Worm (Caenorhabditis elegans): ENCODE results near the gene calf-1.

calf-1 gene

DNA sequence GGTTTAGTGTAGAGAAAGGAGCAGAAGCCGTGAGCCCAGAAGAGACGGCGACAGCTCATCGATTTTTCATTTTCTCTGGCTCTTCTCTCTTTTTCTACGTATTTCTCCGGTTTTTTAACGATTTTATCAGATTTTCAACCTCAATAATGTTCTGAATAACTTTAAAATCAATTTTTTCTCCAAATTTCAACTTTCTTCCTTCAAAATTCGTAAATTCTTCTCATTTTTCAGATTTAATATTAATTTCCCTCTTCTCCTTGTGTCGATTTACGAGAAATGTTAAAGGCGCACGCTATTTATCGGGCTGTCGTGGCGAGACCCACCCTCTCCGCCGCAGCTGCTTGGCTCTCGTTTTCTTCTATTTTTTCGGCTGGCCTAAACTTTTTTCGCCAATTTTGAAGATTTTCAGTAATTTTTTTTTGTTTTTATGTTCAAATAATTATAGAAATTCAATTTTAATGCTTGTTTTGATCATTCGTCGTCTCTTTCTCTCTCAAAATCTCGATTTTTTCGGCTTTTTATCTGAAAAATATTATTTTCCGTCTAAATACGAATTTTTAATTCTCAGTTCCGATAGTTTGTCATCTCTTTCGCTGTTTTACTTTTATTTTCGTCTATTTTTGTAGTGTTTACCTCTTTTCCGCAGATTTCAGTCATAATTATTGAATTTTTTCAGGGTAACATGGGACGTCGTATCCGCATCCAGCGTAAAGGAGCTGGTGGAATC lies at the start of gene calf-1, which contains the start of gene rpl-2:
Gene calf-1 (minus strand): TSS at position 77 of the 727 bp plus-strand sequence.
Gene rpl-2 (plus strand): TSS at position 677 of the 727 bp plus-strand sequence.
- peak; percentile 0 to 73 for TF ChIP-seq lsy-2 (tag; optimal IDR thresholded peaks at IDR 0.05)
- TF ChIP-seq jun-1 (tag; optimal IDR thresholded peaks at IDR 0.05), result no peak
- no peak for TF ChIP-seq nhr-41 (GFP tag; IDR thresholded peaks at IDR 0.05)
- no peak for TF ChIP-seq dmd-9 (GFP tag; IDR thresholded peaks at IDR 0.05)
- peak in 1 of 2 experiments; percentile 43 for TF ChIP-seq hif-1 (tag; optimal IDR thresholded peaks at IDR 0.05)
- no peak for TF ChIP-seq zag-1 (tag; optimal IDR thresholded peaks at IDR 0.05)
- TF ChIP-seq spr-1 (tag; optimal IDR thresholded peaks at IDR 0.05), result no peak
- TF ChIP-seq ceh-82 (tag; optimal IDR thresholded peaks at IDR 0.05), result no peak
- TF ChIP-seq ceh-44 (GFP tag; IDR thresholded peaks at IDR 0.05), result no peak
- TF ChIP-seq egl-43 (GFP tag; IDR thresholded peaks at IDR 0.05), result no peak
- TF ChIP-seq nhr-11 (tag; optimal IDR thresholded peaks at IDR 0.05), result peak; percentile 23
- peak; percentile 55 for TF ChIP-seq dpl-1 (GFP tag; optimal IDR thresholded peaks at IDR 0.05)
- TF ChIP-seq Y105C5A.15 (GFP tag; IDR thresholded peaks at IDR 0.05), result no peak
- no peak for TF ChIP-seq zip-2 (tag; optimal IDR thresholded peaks at IDR 0.05)
- TF ChIP-seq gei-8 (GFP tag; optimal IDR thresholded peaks at IDR 0.05), result no peak
- no peak for TF ChIP-seq ZK546.5 (tag; optimal IDR thresholded peaks at IDR 0.05)
- no peak for TF ChIP-seq attf-4 (tag; optimal IDR thresholded peaks at IDR 0.05)
- no peak for TF ChIP-seq cey-2 (tag; optimal IDR thresholded peaks at IDR 0.05; ENCODE audit: borderline replicate concordance, insufficient read depth)
- TF ChIP-seq nhr-28 (tag; optimal IDR thresholded peaks at IDR 0.05), result peak; percentile 21
- TF ChIP-seq R02D3.7 (tag; optimal IDR thresholded peaks at IDR 0.05), result peak; percentile 73
- no peak for TF ChIP-seq nhr-48 (tag; optimal IDR thresholded peaks at IDR 0.05)
- TF ChIP-seq rbr-2 (tag; optimal IDR thresholded peaks at IDR 0.05), result peak; percentile 22
- TF ChIP-seq nhr-10 (tag; optimal IDR thresholded peaks at IDR 0.05), result no peak
- no peak for TF ChIP-seq F44E2.7 (GFP tag; IDR thresholded peaks at IDR 0.05)
- peak; percentile 23 for TF ChIP-seq unc-130 (GFP tag; optimal IDR thresholded peaks at IDR 0.05)
- TF ChIP-seq hlh-11 (tag; optimal IDR thresholded peaks at IDR 0.05), result peak; percentile 55
- peak; percentile 29 for TF ChIP-seq nhr-77 (tag; optimal IDR thresholded peaks at IDR 0.05)
- no peak for TF ChIP-seq madf-9 (GFP tag; conservative IDR thresholded peaks at IDR 0.05)
- TF ChIP-seq mep-1 (tag; optimal IDR thresholded peaks at IDR 0.05), result peak; percentile 69
- TF ChIP-seq nhr-6 (tag; optimal IDR thresholded peaks at IDR 0.05), result peak; percentile 26
- TF ChIP-seq mes-2 (tag; optimal IDR thresholded peaks at IDR 0.05; ENCODE audit: poor library complexity, severe bottlenecking), result peak; percentile 82
- peak; percentile 55 for TF ChIP-seq dve-1 (tag; optimal IDR thresholded peaks at IDR 0.05; ENCODE audit: insufficient read depth)
- no peak for TF ChIP-seq pqm-1 (tag; optimal IDR thresholded peaks at IDR 0.05)
- TF ChIP-seq lin-38 (GFP tag; IDR thresholded peaks at IDR 0.05), result peak; percentile 44; the same call in 1 of the 2 replicates
- TF ChIP-seq daf-16 (GFP tag; optimal IDR thresholded peaks at IDR 0.05), result no peak
- no peak for TF ChIP-seq daf-16 (tag; optimal IDR thresholded peaks at IDR 0.05)
- TF ChIP-seq lim-7 (GFP tag; IDR thresholded peaks at IDR 0.05), result no peak
- peak in 1 of 2 experiments; percentile 2 for TF ChIP-seq mdl-1 (tag; optimal IDR thresholded peaks at IDR 0.05)
- TF ChIP-seq dmd-8 (GFP tag; IDR thresholded peaks at IDR 0.05), result no peak
- no peak for TF ChIP-seq ceh-20 (GFP tag; IDR thresholded peaks at IDR 0.05)
- no peak for TF ChIP-seq ztf-7 (tag; optimal IDR thresholded peaks at IDR 0.05)
- no peak for TF ChIP-seq snpc-4 (tag; optimal IDR thresholded peaks at IDR 0.05)
- no peak for TF ChIP-seq daf-8 (GFP tag; IDR thresholded peaks at IDR 0.05)
- no peak for TF ChIP-seq madf-5 (GFP tag; IDR thresholded peaks at IDR 0.05)
- TF ChIP-seq pha-4 (GFP tag; IDR thresholded peaks at IDR 0.05), result 0 out of 2 replicates have a peak, but pooled peaks have one; percentile 49
- no peak for TF ChIP-seq pha-4 (tag; optimal IDR thresholded peaks at IDR 0.05)
- TF ChIP-seq daf-12 (tag; optimal IDR thresholded peaks at IDR 0.05), result no peak
- no peak for TF ChIP-seq unc-39 (tag; optimal IDR thresholded peaks at IDR 0.05)
- peak; percentile 68 for TF ChIP-seq hlh-30 (tag; optimal IDR thresholded peaks at IDR 0.05; ENCODE audit: insufficient read depth)
- TF ChIP-seq aha-1 (tag), result peak; percentile 94
- no peak for TF ChIP-seq dmd-6 (GFP tag; IDR thresholded peaks at IDR 0.05)

Measured in whole organism, L4 larva.